Worm (Caenorhabditis elegans) whole organism, late embryonic: Measurements from ENCODE around the gene gkow-1.

Source experiments
- C08G9.2 ChIP-seq: sonication (generic microtip); optimal IDR thresholded peaks from 2 replicates; lab custom pipeline; 2016; ENCODE audit warnings: mild to moderate bottlenecking, missing genetic modification characterization, moderate library complexity, missing compliant biosample characterization
- Y22D7AL.16 ChIP-seq: sonication (generic microtip); optimal IDR thresholded peaks from 2 replicates; lab custom pipeline; 2016; ENCODE audit warnings: missing genetic modification characterization, missing compliant biosample characterization
- ceh-19 ChIP-seq: fragments of 200-800 bp; sonication (Bioruptor generic); optimal IDR thresholded peaks from 2 replicates; lab custom pipeline; 2018; ENCODE audit warnings: mild to moderate bottlenecking, missing genetic modification characterization, missing compliant biosample characterization
- ceh-31 ChIP-seq: sonication (generic microtip); optimal IDR thresholded peaks from 2 replicates; lab custom pipeline; 2016; ENCODE audit warnings: missing genetic modification characterization, missing compliant biosample characterization
- ceh-6 ChIP-seq: fragments of 200-800 bp; sonication (Bioruptor generic); optimal IDR thresholded peaks from 2 replicates; lab custom pipeline; 2018; ENCODE audit warnings: mild to moderate bottlenecking, missing genetic modification characterization, missing compliant biosample characterization
- hlh-30 ChIP-seq: sonication (generic microtip); optimal IDR thresholded peaks from 2 replicates; lab custom pipeline; 2017; ENCODE audit warnings: antibody characterized with exemption, missing genetic modification characterization, missing compliant biosample characterization; ENCODE audit not compliant: insufficient read depth
- odd-2 ChIP-seq: sonication (generic microtip); optimal IDR thresholded peaks from 2 replicates; lab custom pipeline; 2017; ENCODE audit warnings: antibody characterized with exemption, mild to moderate bottlenecking, missing genetic modification characterization, missing compliant biosample characterization
- pqm-1 ChIP-seq: sonication (generic microtip); optimal IDR thresholded peaks from 2 replicates; lab custom pipeline; 2016; ENCODE audit warnings: missing genetic modification characterization, missing compliant biosample characterization
- tbx-2 ChIP-seq: sonication (generic microtip); optimal IDR thresholded peaks from 2 replicates; lab custom pipeline; 2016; ENCODE audit warnings: missing genetic modification characterization, missing compliant biosample characterization

DNA sequence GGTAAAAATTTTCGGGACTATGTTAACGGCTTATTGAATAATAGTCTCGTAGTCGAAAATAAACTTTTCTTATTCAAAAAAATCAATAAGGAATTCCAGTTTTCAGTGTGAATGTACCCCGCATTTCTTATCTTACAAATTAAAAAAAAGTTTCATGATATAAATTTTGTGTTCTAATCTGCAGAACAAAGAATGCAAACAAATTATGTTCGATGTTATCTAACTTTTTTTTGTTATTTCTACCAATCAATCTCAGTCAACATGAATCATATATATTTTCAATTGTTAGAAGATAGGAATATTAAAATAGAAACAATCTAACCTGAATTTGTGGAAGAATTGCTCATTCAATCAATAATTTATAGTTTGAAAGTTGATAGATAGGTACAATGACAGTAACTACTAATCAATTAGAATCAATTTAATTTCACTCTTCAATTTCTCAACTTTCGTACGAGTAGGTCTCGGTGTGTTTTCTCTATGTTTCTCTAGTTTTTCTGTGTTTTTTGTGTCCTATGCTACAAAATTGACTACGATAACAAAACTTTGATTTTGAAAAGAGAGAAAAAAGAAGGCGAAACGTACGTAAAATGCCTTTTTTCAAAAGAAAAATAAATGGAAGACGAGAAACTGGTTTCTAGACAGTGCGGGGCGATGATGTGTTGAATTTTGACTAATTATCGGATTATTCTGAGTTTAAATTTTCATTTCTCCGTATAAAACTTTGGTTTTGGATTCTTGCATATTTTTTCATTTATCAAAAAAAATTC, 7.9 kb upstream of the gkow-1 start, which contains the start of the genes unc-43 and Y43C5B.3:
- TF ChIP-seq odd-2 = no peak
- no peak for TF ChIP-seq ceh-6 (GFP tag; lab: Kevin White, UChicago)
- no peak for TF ChIP-seq C08G9.2
- TF ChIP-seq ceh-31 (tag; lab: Kevin White, UChicago) = no peak
- TF ChIP-seq ceh-19 = no peak
- no peak for TF ChIP-seq Y22D7AL.16 (tag; lab: Kevin White, UChicago)
- no peak for TF ChIP-seq pqm-1 (tag; lab: Kevin White, UChicago)
- TF ChIP-seq tbx-2 (tag; lab: Kevin White, UChicago) = no peak
- TF ChIP-seq hlh-30 (tag; lab: Kevin White, UChicago) = no peak
